Fruit fly (Drosophila melanogaster) whole organism, adult: ENCODE measurements around the gene Nepl9.

ENCODE experiments used
- CG14711 ChIP-seq: fragments of 200-800 bp; sonication (Bioruptor generic); optimal IDR thresholded peaks from 2 replicates; lab custom pipeline; 2018; ENCODE audit warnings: missing biosample characterization, mild to moderate bottlenecking, missing genetic modification characterization, moderate library complexity
- CG33017 ChIP-seq: fragments of 200-800 bp; sonication (Bioruptor generic); optimal IDR thresholded peaks from 2 replicates; lab custom pipeline; 2018; ENCODE audit warnings: missing biosample characterization, mild to moderate bottlenecking, missing genetic modification characterization, moderate library complexity
- CG7101 ChIP-seq: fragments of 200-800 bp; sonication (Bioruptor generic); optimal IDR thresholded peaks from 2 replicates; lab custom pipeline; 2018; ENCODE audit warnings: missing biosample characterization, mild to moderate bottlenecking, missing genetic modification characterization, moderate library complexity
- Crg-1 ChIP-seq: fragments of 200-800 bp; sonication (Bioruptor generic); optimal IDR thresholded peaks from 2 replicates; lab custom pipeline; 2016; ENCODE audit warnings: missing biosample characterization, missing genetic modification characterization
- Hr96 ChIP-seq: fragments of 200-800 bp; sonication (Bioruptor generic); optimal IDR thresholded peaks from 2 replicates; lab custom pipeline; 2016; ENCODE audit warnings: missing biosample characterization, missing genetic modification characterization
- kay ChIP-seq: fragments of 200-800 bp; sonication (Bioruptor generic); peaks from one replicate; lab custom pipeline; 2016; ENCODE audit warnings: missing biosample characterization, missing genetic modification characterization, borderline replicate concordance
- ovo ChIP-seq: fragments of 200-800 bp; sonication (Bioruptor generic); optimal IDR thresholded peaks from 2 replicates; lab custom pipeline; 2016; ENCODE audit warnings: missing biosample characterization, missing genetic modification characterization

DNA sequence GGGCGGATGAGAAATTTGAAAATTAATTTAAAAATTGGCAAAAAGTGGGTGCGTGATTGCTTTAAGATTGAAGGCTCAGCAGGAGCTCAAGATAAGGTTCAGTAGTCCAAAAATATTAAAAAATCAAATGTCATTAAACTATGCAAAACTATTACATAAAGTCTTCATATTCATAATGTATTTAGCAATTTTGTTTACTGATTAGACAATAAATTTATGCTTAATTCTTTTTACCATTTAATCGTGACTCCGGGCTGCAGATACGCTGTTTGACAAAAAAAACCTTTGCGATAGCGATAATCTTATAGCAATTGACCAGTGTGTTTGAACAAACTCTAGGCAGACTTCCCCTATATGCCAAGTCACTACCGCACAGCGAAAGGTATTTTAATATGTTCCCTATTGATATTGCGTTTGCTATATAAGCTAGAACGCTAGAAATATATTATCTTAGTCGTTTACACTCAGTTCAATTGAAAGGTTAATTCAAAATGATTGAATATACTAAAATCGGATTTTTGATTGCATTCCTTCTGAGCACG, 40.9 kb downstream of the Nepl9 start, which contains the start of gene Ugt37E1:
- no peak for TF ChIP-seq CG7101 (tag; lab: Kevin White, UChicago)
- TF ChIP-seq CG14711, result no peak
- peak; percentile 58 for TF ChIP-seq kay (GFP tag; lab: Kevin White, UChicago)
- no peak for TF ChIP-seq Crg-1 (GFP tag; lab: Kevin White, UChicago)
- TF ChIP-seq Hr96 (GFP tag; lab: Kevin White, UChicago), result no peak
- no peak for TF ChIP-seq ovo (GFP tag; lab: Kevin White, UChicago)
- no peak for TF ChIP-seq CG33017 (tag; lab: Kevin White, UChicago)
